Worm (Caenorhabditis elegans): ENCODE results near the gene nuc-1.

nuc-1 gene

ce11 chrX:9553095-9553494 is 13.4 kb downstream of the nuc-1 start (continued):
- no peak for TF ChIP-seq nhr-11 (tag; optimal IDR thresholded peaks at IDR 0.05)
- no peak for TF ChIP-seq hmg-11 (tag; optimal IDR thresholded peaks at IDR 0.05)
- no peak for TF ChIP-seq egl-5 (tag; optimal IDR thresholded peaks at IDR 0.05)
- TF ChIP-seq fkh-10 (GFP tag; optimal IDR thresholded peaks at IDR 0.05) = no peak
- no peak for TF ChIP-seq aly-2 (tag; optimal IDR thresholded peaks at IDR 0.05)
- no peak for TF ChIP-seq snpc-4 (tag; optimal IDR thresholded peaks at IDR 0.05)
- TF ChIP-seq nhr-77 (tag; optimal IDR thresholded peaks at IDR 0.05) = no peak
- TF ChIP-seq ZK546.5 (tag; optimal IDR thresholded peaks at IDR 0.05) = no peak
- TF ChIP-seq ztf-4 (tag; optimal IDR thresholded peaks at IDR 0.05) = no peak
- TF ChIP-seq ztf-11 (tag; optimal IDR thresholded peaks at IDR 0.05) = no peak
- TF ChIP-seq nhr-23 (tag; optimal IDR thresholded peaks at IDR 0.05) = peak; percentile 20
- TF ChIP-seq nhr-67 (tag; optimal IDR thresholded peaks at IDR 0.05) = no peak
- peak; percentile 23 for TF ChIP-seq mdl-1 (tag; optimal IDR thresholded peaks at IDR 0.05)
- TF ChIP-seq fkh-2 (tag; optimal IDR thresholded peaks at IDR 0.05) = no peak
- peak; percentile 97 for TF ChIP-seq pqm-1 (tag; optimal IDR thresholded peaks at IDR 0.05)
- TF ChIP-seq mml-1 (tag; optimal IDR thresholded peaks at IDR 0.05) = no peak
- TF ChIP-seq nhr-28 (tag; optimal IDR thresholded peaks at IDR 0.05) = no peak
- no peak for TF ChIP-seq nhr-12 (tag; optimal IDR thresholded peaks at IDR 0.05)

- TF ChIP-seq egl-5 (tag; optimal IDR thresholded peaks at IDR 0.05) (no peak), ztf-11 (tag; optimal IDR thresholded peaks at IDR 0.05) (no peak), ceh-9 (tag; optimal IDR thresholded peaks at IDR 0.05) (no peak), elt-2 (tag; optimal IDR thresholded peaks at IDR 0.05) (no peak), ztf-4 (tag; optimal IDR thresholded peaks at IDR 0.05) (no peak), lin-39 (tag; optimal IDR thresholded peaks at IDR 0.05) (no peak), mdl-1 (tag; optimal IDR thresholded peaks at IDR 0.05) (no peak), ceh-16 (tag; optimal IDR thresholded peaks at IDR 0.05) (no peak), nhr-23 (tag; optimal IDR thresholded peaks at IDR 0.05) (no peak)
These were observed 15.5 kb downstream of the nuc-1 start for ce11 chrX:9555238-9555637.

DNA sequence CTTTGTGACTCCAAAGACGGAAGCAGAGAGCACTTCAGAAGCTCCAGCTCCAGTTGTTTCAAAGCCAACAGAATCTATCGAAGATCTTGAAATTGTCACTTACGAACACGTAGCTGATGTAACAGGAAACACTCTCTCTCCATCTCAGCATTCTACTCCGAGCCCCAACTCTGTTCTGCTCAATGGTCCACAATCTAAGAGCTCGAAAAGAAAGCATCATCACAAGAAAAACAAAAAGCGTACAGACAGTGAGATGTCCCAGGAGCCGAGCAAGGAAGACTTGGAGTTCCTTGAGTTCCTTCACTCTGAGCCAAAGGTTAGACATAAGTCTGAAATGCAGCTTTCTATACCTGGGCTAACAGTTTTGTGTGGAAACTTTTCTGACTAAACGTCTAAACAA is 16.3 kb downstream of the nuc-1 start:
- no peak for TF ChIP-seq elt-3 (tag; optimal IDR thresholded peaks at IDR 0.05)
- TF ChIP-seq elt-1 (tag; optimal IDR thresholded peaks at IDR 0.05) = no peak
- no peak for TF ChIP-seq nhr-11 (tag; optimal IDR thresholded peaks at IDR 0.05)

DNA sequence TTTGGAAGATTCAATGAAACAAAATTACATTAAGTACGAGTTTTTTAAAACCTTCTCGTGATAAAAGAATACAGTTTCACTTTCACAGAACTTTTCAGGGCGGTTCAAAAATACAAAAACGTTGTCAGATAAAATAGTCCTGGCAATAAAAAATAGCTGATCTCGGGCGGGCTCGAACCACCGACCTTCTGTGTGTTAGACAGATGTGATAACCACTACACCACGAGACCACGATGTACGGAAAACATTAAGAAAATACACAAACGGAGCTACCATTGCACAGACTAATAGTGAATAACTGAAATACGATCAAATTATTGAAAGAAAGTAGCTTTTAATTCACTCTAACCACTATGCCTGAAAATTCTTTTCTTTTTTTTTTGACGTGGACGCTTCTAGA is 21.2 kb downstream of the nuc-1 start:
- TF ChIP-seq nhr-11 (tag; optimal IDR thresholded peaks at IDR 0.05) (no peak), ama-1 (optimal IDR thresholded peaks at IDR 0.05) (peak; percentile 50), nhr-43 (tag; optimal IDR thresholded peaks at IDR 0.05; ENCODE audit: poor library complexity, severe bottlenecking) (no peak), nfya-1 (tag; optimal IDR thresholded peaks at IDR 0.05; ENCODE audit: insufficient read depth) (peak; percentile 25), pha-4 (tag; optimal IDR thresholded peaks at IDR 0.05) (peak; percentile 35), elt-2 (tag; optimal IDR thresholded peaks at IDR 0.05) (peak; percentile 40), pqm-1 (tag; optimal IDR thresholded peaks at IDR 0.05) (no peak), zag-1 (tag; optimal IDR thresholded peaks at IDR 0.05) (no peak)

DNA sequence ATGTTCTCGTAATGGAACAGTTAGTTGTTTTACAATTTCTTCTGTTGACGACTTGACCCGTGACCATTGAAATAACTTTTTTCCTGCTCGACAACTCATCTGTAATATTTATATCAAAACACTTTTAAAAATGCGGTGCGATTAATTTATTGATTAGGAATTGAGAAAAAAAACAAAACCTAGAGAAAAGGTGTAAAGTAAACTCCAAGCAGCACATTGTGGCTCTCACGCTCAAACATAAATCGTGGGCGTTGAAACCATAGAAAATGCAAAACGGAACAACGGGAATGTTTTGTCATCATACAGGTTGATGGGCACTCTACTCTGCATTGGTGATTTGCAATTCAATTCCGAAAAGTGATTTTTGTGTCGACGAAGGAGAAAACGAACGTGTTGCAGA is 26.2 kb downstream of the nuc-1 start, which contains the start of gene moc-5:
TSS of gene moc-5 (minus strand) at position 101 of the 400 bp plus-strand sequence.
- TF ChIP-seq daf-12 (tag; optimal IDR thresholded peaks at IDR 0.05) = no peak
- TF ChIP-seq lin-15B (tag; optimal IDR thresholded peaks at IDR 0.05) = no peak
- no peak for TF ChIP-seq fos-1 (tag; optimal IDR thresholded peaks at IDR 0.05)
- TF ChIP-seq sea-2 (GFP tag; optimal IDR thresholded peaks at IDR 0.05) = no peak
- no peak for TF ChIP-seq elt-1 (tag; optimal IDR thresholded peaks at IDR 0.05)

ce11 chrX:9566429-9566828 is 26.7 kb downstream of the nuc-1 start, which contains the start of gene F49E2.2:
TSS of gene F49E2.2 (plus strand) at chrX:9566729.
- no peak for TF ChIP-seq nhr-12 (tag; optimal IDR thresholded peaks at IDR 0.05)
- no peak for TF ChIP-seq ceh-16 (tag; optimal IDR thresholded peaks at IDR 0.05)
- TF ChIP-seq ceh-28 (tag; optimal IDR thresholded peaks at IDR 0.05) = no peak
- no peak for TF ChIP-seq nhr-67 (tag; optimal IDR thresholded peaks at IDR 0.05)
- no peak for TF ChIP-seq nhr-76 (tag; optimal IDR thresholded peaks at IDR 0.05)
- no peak for TF ChIP-seq fkh-2 (tag; optimal IDR thresholded peaks at IDR 0.05)
- TF ChIP-seq snpc-4 (tag; optimal IDR thresholded peaks at IDR 0.05) = no peak
- no peak for TF ChIP-seq ZK546.5 (tag; optimal IDR thresholded peaks at IDR 0.05)
- TF ChIP-seq lin-39 (tag; optimal IDR thresholded peaks at IDR 0.05) = no peak
- no peak for TF ChIP-seq lin-15B (tag; optimal IDR thresholded peaks at IDR 0.05)
- no peak for TF ChIP-seq fkh-10 (GFP tag; optimal IDR thresholded peaks at IDR 0.05)
- TF ChIP-seq egl-5 (tag; optimal IDR thresholded peaks at IDR 0.05) = no peak
- no peak for TF ChIP-seq nhr-43 (tag; optimal IDR thresholded peaks at IDR 0.05; ENCODE audit: poor library complexity, severe bottlenecking)
- TF ChIP-seq elt-2 (tag; optimal IDR thresholded peaks at IDR 0.05) = no peak
- TF ChIP-seq egl-27 (tag; optimal IDR thresholded peaks at IDR 0.05) = no peak
- no peak for TF ChIP-seq mml-1 (tag; optimal IDR thresholded peaks at IDR 0.05)
